Worm (Caenorhabditis elegans) whole organism, L4 larva: Measurements from ENCODE around the gene alkb-1.

ENCODE experiments used
- D1046.2 ChIP-seq: fragments of 200-800 bp; sonication (Bioruptor generic); IDR thresholded peaks from 2 replicates; pipeline ENCODE4 v1.3.6; 2022; ENCODE audit warnings: missing genetic modification characterization, missing compliant biosample characterization
- F37D6.2 ChIP-seq: sonication (generic microtip); optimal IDR thresholded peaks from 2 replicates; lab custom pipeline; 2016; ENCODE audit warnings: mild to moderate bottlenecking, missing genetic modification characterization, missing compliant biosample characterization
- F49E8.2 ChIP-seq: sonication (generic microtip); optimal IDR thresholded peaks from 2 replicates; lab custom pipeline; 2016; ENCODE audit warnings: missing compliant biosample characterization, mild to moderate bottlenecking, missing genetic modification characterization, borderline replicate concordance
- T26A8.4 ChIP-seq: fragments of 200-800 bp; sonication (Bioruptor generic); IDR thresholded peaks from 2 replicates; pipeline ENCODE4 v1.3.6; 2022; ENCODE audit warnings: missing genetic modification characterization, missing compliant biosample characterization
- Y48G9A.11 ChIP-seq: fragments of 200-800 bp; sonication (Bioruptor generic); IDR thresholded peaks from 2 replicates; pipeline ENCODE4 v1.3.6; 2022; ENCODE audit warnings: missing genetic modification reagents, missing genetic modification characterization, missing compliant biosample characterization
- aha-1 ChIP-seq: fragments of 150-350 bp; peaks from one replicate; lab custom pipeline; 2014; ENCODE audit warnings: missing biosample characterization, missing genetic modification characterization
- aly-2 ChIP-seq: sonication (generic microtip); optimal IDR thresholded peaks from 2 replicates; lab custom pipeline; 2018; ENCODE audit warnings: missing biosample characterization, missing genetic modification characterization
- attf-4 ChIP-seq: sonication (generic microtip); optimal IDR thresholded peaks from 3 replicates; lab custom pipeline; 2017; ENCODE audit warnings: missing biosample characterization, missing genetic modification characterization
- ceh-20 ChIP-seq: fragments of 200-800 bp; sonication (Bioruptor generic); IDR thresholded peaks from 2 replicates; pipeline ENCODE4 v1.3.6; 2022; ENCODE audit warnings: missing genetic modification reagents, missing genetic modification characterization, missing compliant biosample characterization
- ceh-28 ChIP-seq: fragments of 150-350 bp; optimal IDR thresholded peaks from 2 replicates; lab custom pipeline; 2014; ENCODE audit warnings: missing biosample characterization, missing genetic modification reagents, missing genetic modification characterization
- ceh-32 ChIP-seq: sonication (generic microtip); optimal IDR thresholded peaks from 2 replicates; lab custom pipeline; 2016; ENCODE audit warnings: mild to moderate bottlenecking, missing genetic modification characterization, missing compliant biosample characterization; ENCODE audit not compliant: poor library complexity
- cey-2 ChIP-seq: sonication (generic microtip); optimal IDR thresholded peaks from 3 replicates; lab custom pipeline; 2017; ENCODE audit warnings: missing genetic modification characterization, mild to moderate bottlenecking, missing compliant biosample characterization, antibody characterized with exemption, borderline replicate concordance; ENCODE audit not compliant: insufficient read depth
- daf-12 ChIP-seq: fragments of 150-350 bp; optimal IDR thresholded peaks from 2 replicates; lab custom pipeline; 2014; ENCODE audit warnings: missing biosample characterization, missing genetic modification reagents, missing genetic modification characterization
- daf-8 ChIP-seq: fragments of 200-800 bp; sonication (Bioruptor generic); IDR thresholded peaks from 2 replicates; pipeline ENCODE4 v1.3.6; 2022; ENCODE audit warnings: missing genetic modification characterization, missing compliant biosample characterization
- dmd-6 ChIP-seq: fragments of 200-800 bp; sonication (Bioruptor generic); IDR thresholded peaks from 2 replicates; pipeline ENCODE4 v1.3.6; 2022; ENCODE audit warnings: missing genetic modification reagents, missing genetic modification characterization, missing compliant biosample characterization
- dpl-1 ChIP-seq: fragments of 150-350 bp; optimal IDR thresholded peaks from 2 replicates; lab custom pipeline; 2014; ENCODE audit warnings: missing biosample characterization, missing genetic modification reagents, missing genetic modification characterization
- duxl-1 ChIP-seq: sonication (generic microtip); optimal IDR thresholded peaks from 2 replicates; lab custom pipeline; 2016; ENCODE audit warnings: mild to moderate bottlenecking, missing genetic modification characterization, moderate library complexity, missing compliant biosample characterization; ENCODE audit not compliant: poor library complexity
- hif-1 ChIP-seq, 2 experiments: sonication (generic microtip); optimal IDR thresholded peaks; 2 replicates each; lab custom pipeline; 2016 to 2017; ENCODE audit warnings: missing compliant biosample characterization in 2 of 2, missing genetic modification characterization in 2 of 2, missing genetic modification reagents in 2 of 2, missing genotype in 2 of 2, mild to moderate bottlenecking in 1 of 2
- lim-7 ChIP-seq: fragments of 200-800 bp; sonication (Bioruptor generic); IDR thresholded peaks from 2 replicates; pipeline ENCODE4 v1.3.6; 2022; ENCODE audit warnings: missing genetic modification characterization, missing compliant biosample characterization
- lin-38 ChIP-seq: fragments of 200-800 bp; sonication (Bioruptor generic); IDR thresholded peaks from 2 replicates; pipeline ENCODE4 v1.3.6; 2022; ENCODE audit warnings: missing genetic modification reagents, missing genetic modification characterization, missing compliant biosample characterization
- lsy-2 ChIP-seq, 2 experiments: fragments of 150-350 bp in 1 of 2; sonication (generic microtip) in 1 of 2; optimal IDR thresholded peaks; 2 replicates each; lab custom pipeline; 2014 to 2017; ENCODE audit warnings: missing biosample characterization in 2 of 2, missing genetic modification characterization in 2 of 2
- mdt-29 ChIP-seq: fragments of 200-800 bp; sonication (Bioruptor generic); IDR thresholded peaks from 2 replicates; pipeline ENCODE4 v1.3.6; 2022; ENCODE audit warnings: missing genetic modification reagents, missing genetic modification characterization, missing compliant biosample characterization
- mes-2 ChIP-seq: sonication (generic microtip); optimal IDR thresholded peaks from 2 replicates; lab custom pipeline; 2016; ENCODE audit warnings: missing genotype, mild to moderate bottlenecking, missing genetic modification characterization, missing compliant biosample characterization; ENCODE audit not compliant: poor library complexity, severe bottlenecking
- nhr-28 ChIP-seq: fragments of 150-350 bp; optimal IDR thresholded peaks from 2 replicates; lab custom pipeline; 2014; ENCODE audit warnings: missing biosample characterization, missing genetic modification characterization
- nhr-48 ChIP-seq: sonication (generic microtip); optimal IDR thresholded peaks from 2 replicates; lab custom pipeline; 2016; ENCODE audit warnings: mild to moderate bottlenecking, missing genetic modification characterization, missing compliant biosample characterization
- nhr-77 ChIP-seq: fragments of 150-350 bp; optimal IDR thresholded peaks from 2 replicates; lab custom pipeline; 2014; ENCODE audit warnings: missing biosample characterization, missing genetic modification characterization
- rbr-2 ChIP-seq: sonication (generic microtip); optimal IDR thresholded peaks from 2 replicates; lab custom pipeline; 2016; ENCODE audit warnings: missing genotype, missing genetic modification characterization, missing compliant biosample characterization
- sdz-12 ChIP-seq: fragments of 200-800 bp; sonication (Bioruptor generic); optimal IDR thresholded peaks from 2 replicates; lab custom pipeline; 2018; ENCODE audit warnings: mild to moderate bottlenecking, missing genetic modification characterization, missing compliant biosample characterization
- set-16 ChIP-seq: fragments of 200-800 bp; sonication (Bioruptor generic); IDR thresholded peaks from 2 replicates; pipeline ENCODE4 v1.3.6; 2022; ENCODE audit warnings: missing genetic modification reagents, missing genetic modification characterization, missing compliant biosample characterization
- spr-1 ChIP-seq: sonication (generic microtip); optimal IDR thresholded peaks from 2 replicates; lab custom pipeline; 2016; ENCODE audit warnings: mild to moderate bottlenecking, missing genetic modification characterization, missing compliant biosample characterization
- tra-1 ChIP-seq: fragments of 200-800 bp; sonication (Bioruptor generic); IDR thresholded peaks from 2 replicates; pipeline ENCODE4 v1.3.6; 2022; ENCODE audit warnings: missing genetic modification reagents, missing genetic modification characterization, missing compliant biosample characterization
- unc-39 ChIP-seq: sonication (generic microtip); optimal IDR thresholded peaks from 2 replicates; lab custom pipeline; 2017; ENCODE audit warnings: missing biosample characterization, missing genetic modification characterization
- unc-62 ChIP-seq, 3 experiments: fragments of 150-350 bp in 1 of 3; sonication (generic microtip); optimal IDR thresholded peaks in 2 of 3; peaks in 1 of 3; 1 replicate in 1 of 3; 2 replicates in 2 of 3; lab custom pipeline; 2014 to 2017; ENCODE audit warnings: missing biosample characterization in 3 of 3, missing genetic modification characterization in 3 of 3, missing genetic modification reagents in 3 of 3, missing genotype in 1 of 3
- vab-7 ChIP-seq: fragments of 200-800 bp; sonication (Bioruptor generic); IDR thresholded peaks from 2 replicates; pipeline ENCODE4 v1.3.6; 2022; ENCODE audit warnings: missing genetic modification reagents, missing genetic modification characterization, missing compliant biosample characterization
- zfp-2 ChIP-seq: sonication (generic microtip); optimal IDR thresholded peaks from 2 replicates; lab custom pipeline; 2016; ENCODE audit warnings: mild to moderate bottlenecking, missing genetic modification characterization, missing compliant biosample characterization
- ztf-11 ChIP-seq: fragments of 150-350 bp; optimal IDR thresholded peaks from 2 replicates; lab custom pipeline; 2014; ENCODE audit warnings: missing biosample characterization, missing genetic modification characterization
- ztf-7 ChIP-seq: fragments of 150-350 bp; optimal IDR thresholded peaks from 2 replicates; lab custom pipeline; 2014; ENCODE audit warnings: missing biosample characterization, missing genetic modification characterization

The alkb-1 gene

DNA sequence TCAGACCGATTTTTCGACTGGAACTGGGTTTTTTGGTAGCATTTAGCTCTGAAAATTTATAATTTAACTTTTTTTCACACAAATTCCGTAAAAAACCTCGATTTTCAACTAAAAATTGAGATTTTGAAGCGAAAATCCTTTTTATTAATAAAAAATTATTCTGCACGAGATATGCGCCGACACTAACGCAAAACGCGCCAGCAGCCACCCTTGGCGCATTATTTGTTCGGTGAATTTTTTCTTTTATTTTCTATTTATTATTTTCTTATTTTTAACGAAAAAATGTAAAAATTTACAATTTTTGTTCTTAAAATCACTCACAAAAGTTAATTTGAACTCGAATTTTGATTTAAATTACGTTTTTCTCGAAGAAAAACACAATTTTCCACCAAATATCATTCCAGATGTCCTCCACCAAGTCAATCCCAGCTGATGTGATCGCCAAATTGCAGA is 10.0 kb upstream of the alkb-1 start, which contains the start of gene Y51H7C.7:
Gene Y51H7C.7, plus strand, starts transcription at position 403 of the 453 bp plus-strand sequence.
- TF ChIP-seq F37D6.2 (tag; lab: Kevin White, UChicago) (peak; percentile 44), unc-39 (no peak), ceh-20 (GFP tag; lab: Robert Waterston, UW) (no peak), daf-8 (GFP tag; lab: Robert Waterston, UW) (no peak), vab-7 (no peak), dpl-1 (GFP tag; lab: Kevin White, UChicago) (peak; percentile 70), mes-2 (peak; percentile 84), sdz-12 (no peak), T26A8.4 (no peak), Y48G9A.11 (GFP tag; lab: Robert Waterston, UW) (peak; percentile 50; the same call in 1 of the 2 replicates), rbr-2 (tag; lab: Kevin White, UChicago) (peak; percentile 51), dmd-6 (GFP tag; lab: Robert Waterston, UW) (peak; percentile 27; the same call in 1 of the 2 replicates), nhr-77 (no peak), set-16 (no peak), spr-1 (tag; lab: Kevin White, UChicago) (peak; percentile 39), nhr-28 (tag; lab: Kevin White, UChicago) (peak; percentile 28), F49E8.2 (peak; percentile 8), lim-7 (GFP tag; lab: Robert Waterston, UW) (no peak)

DNA sequence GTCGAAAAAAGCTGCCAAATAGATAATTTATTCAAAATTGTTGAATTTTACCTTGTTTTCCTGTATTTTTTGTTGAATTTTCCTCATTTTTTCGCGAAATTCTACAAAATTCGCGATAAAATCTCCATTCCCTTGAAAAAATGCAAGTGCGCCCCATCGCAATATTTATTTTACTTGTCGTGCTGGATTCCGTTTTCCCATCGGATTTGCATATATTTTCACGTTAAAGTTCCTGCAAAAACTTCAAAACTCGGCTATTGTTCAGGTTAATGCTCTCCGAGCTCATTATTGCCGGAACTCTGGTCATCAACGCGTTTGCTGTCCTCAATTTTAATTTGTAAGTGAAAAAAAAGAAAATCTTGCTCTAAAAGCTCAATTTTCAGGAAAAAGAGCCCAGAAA is 9.2 kb upstream of the alkb-1 start, which contains the start of the genes Y51H7C.41 and cogc-4:
Gene Y51H7C.41, plus strand, starts transcription at position 266 of the 400 bp plus-strand sequence.
Gene cogc-4, plus strand, starts transcription at position 386 of the 400 bp plus-strand sequence.
- TF ChIP-seq zfp-2 (no peak), duxl-1 (peak; percentile 9), lsy-2 (tag; optimal IDR thresholded peaks at IDR 0.05; lab: Kevin White, UChicago) (peak in 1 of 2 experiments; percentile 30), lin-38 (GFP tag; lab: Robert Waterston, UW) (peak; percentile 55), D1046.2 (GFP tag; lab: Robert Waterston, UW) (no peak), T26A8.4 (no peak), daf-12 (no peak)

DNA sequence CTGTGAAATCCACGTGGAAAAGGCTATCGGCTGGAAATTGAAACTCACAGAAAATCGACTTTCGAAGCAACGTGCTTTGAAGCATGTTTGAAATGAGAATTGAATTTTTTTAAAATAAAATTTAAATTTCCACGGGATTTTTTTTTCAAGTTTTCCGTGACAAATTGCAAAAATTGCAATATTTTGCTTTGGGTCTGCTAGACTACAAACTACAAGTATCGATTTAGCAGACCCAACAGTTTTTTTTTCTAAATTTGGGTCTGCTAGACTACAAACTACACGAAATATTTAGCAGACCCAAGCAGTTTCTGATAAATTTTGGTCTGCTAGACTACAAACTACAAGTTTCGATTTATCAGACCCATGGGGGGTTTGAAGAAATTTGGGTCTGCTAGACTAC is 837 bp upstream of the alkb-1 start, which contains the start of gene Y51H7C.9:
Gene Y51H7C.9, minus strand, starts transcription at position 101 of the 400 bp plus-strand sequence.
- TF ChIP-seq nhr-48 (tag; lab: Kevin White, UChicago) (no peak), cey-2 (tag; lab: Kevin White, UChicago) (no peak), mdt-29 (GFP tag; lab: Robert Waterston, UW) (no peak), aha-1 (peak; percentile 21), spr-1 (tag; lab: Kevin White, UChicago) (no peak), F37D6.2 (tag; lab: Kevin White, UChicago) (no peak), ceh-32 (no peak)

DNA sequence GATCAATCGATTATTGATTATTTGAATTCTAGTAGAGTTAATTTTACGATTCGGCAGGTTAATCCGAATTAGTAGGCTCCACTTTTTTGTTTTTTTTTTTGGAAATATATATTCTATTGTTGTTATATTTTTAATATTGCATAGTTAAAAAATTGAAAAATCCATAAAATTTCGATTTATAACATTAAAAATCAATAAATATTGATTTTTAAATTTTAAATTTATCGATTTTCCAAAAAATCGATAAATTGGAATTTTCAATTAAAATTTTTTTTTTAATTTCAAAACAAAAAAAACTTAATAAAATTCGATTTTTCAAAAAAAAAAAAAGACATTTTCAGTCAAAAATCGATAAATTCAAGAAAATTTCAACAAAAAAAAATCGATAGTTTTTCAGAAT is 7.8 kb downstream of the alkb-1 start:
- TF ChIP-seq ceh-28 (peak; percentile 68), attf-4 (tag; lab: Kevin White, UChicago) (no peak), lim-7 (GFP tag; lab: Robert Waterston, UW) (no peak)

DNA sequence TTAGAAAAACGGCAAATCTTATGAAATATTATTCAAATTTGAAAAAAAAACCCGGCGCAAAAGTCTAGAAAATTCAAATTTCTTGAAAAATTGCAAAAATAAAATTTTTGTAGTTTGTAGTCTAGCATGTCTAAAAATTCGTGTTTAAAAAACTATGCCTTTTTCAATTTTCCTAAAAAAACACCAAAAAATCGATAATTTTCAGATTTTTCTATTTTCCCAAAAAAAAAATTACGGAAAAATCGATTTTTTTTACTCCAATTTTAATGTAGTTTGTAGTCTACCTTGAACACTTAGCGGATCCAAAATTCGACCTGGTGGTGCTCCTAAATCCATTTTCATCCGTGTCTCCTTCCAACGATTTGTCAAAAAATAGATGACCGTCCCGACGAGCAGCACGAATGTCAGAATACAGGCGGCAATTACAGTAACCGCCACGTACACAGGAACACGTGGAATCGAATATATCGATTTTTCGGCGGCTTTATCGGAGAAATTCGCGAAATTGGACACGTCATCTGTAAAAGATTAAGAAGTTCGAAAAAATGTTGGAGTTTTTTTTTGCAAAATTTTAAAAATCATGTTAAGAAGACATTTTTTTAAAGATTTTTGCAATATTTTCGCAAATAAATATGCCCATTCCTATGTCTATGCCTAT is 8.7 kb downstream of the alkb-1 start:
- TF ChIP-seq D1046.2 (GFP tag; lab: Robert Waterston, UW) (no peak), ztf-11 (tag; lab: Kevin White, UChicago) (no peak), aly-2 (tag; lab: Kevin White, UChicago) (no peak), aha-1 (peak; percentile 94), unc-62 (GFP tag; optimal IDR thresholded peaks at IDR 0.05 in 1 of 2; lab: Kevin White, UChicago) (peak in 1 of 2 experiments; percentile 90), unc-62 (tag; optimal IDR thresholded peaks at IDR 0.05; lab: Kevin White, UChicago) (no peak), ztf-7 (no peak), dmd-6 (GFP tag; lab: Robert Waterston, UW) (no peak), hif-1 (tag; optimal IDR thresholded peaks at IDR 0.05; lab: Kevin White, UChicago) (no peak), tra-1 (GFP tag; lab: Robert Waterston, UW) (no peak)
